Worm (Caenorhabditis elegans) whole organism, L4/young adult: ENCODE measurements around the gene cbp-2.

Source experiments
- W03F9.2 ChIP-seq: fragments of 150-350 bp; optimal IDR thresholded peaks from 2 replicates; lab custom pipeline; 2014; ENCODE audit warnings: missing biosample characterization, missing genetic modification characterization
- dao-5 ChIP-seq: sonication (generic microtip); optimal IDR thresholded peaks from 2 replicates; lab custom pipeline; 2016; ENCODE audit warnings: missing genotype, missing genetic modification characterization, moderate library complexity, missing compliant biosample characterization
- him-1 ChIP-seq: sonication (generic microtip); optimal IDR thresholded peaks from 2 replicates; lab custom pipeline; 2016; ENCODE audit warnings: missing genotype, missing genetic modification reagents, missing genetic modification characterization, missing compliant biosample characterization

DNA sequence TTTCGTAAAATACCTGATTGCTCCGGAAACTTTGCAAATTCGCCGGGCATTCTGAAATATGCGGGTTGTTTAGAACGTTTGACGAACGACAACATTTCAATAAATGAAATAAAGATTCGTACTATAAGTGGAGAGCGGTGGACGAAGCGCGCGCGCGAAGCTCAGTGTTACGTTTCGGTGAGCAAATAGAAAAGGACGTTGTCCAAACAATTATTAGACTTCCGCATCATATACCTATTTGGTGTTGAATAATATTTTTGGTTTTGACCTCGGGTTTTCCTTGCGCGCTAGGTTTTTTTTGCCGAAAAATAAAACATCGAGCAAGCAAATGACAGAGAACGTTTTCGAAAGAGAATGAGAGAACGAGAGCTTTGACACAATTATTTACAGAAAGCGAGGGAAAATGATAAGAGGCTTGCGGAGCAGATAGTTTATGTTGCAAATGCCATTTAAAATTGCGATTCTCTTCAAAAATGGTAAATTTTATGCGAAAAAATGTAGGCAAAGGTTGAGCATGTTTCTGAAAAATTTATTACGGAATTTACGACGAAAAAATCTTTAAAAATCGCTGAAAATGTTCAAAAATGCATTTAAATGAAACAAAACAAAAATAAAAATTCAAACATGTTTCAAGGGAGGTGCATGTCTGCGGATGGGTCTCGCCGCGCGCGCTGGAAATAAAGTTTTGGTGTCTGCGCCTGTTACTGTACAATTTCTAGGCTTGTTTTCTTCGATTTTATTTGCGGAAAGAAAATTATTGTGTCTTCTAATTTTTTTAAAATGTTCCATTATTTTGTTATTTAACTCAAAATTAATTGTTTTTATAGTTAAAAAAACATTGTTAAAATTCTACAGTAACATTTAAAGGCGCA, 12.1 kb upstream of the cbp-2 start, which contains the start of the genes cyld-1 and F40F12.9:
- TF ChIP-seq dao-5, result no peak
- peak; percentile 17 for TF ChIP-seq W03F9.2 (tag; lab: Kevin White, UChicago)
- TF ChIP-seq him-1 (tag; lab: Kevin White, UChicago), result no peak
